Worm (Caenorhabditis elegans) whole organism, L1 larva: ENCODE results near the gene EGAP5.1.

ENCODE experiments used
- C04F5.9 ChIP-seq: sonication (generic microtip); optimal IDR thresholded peaks from 2 replicates; lab custom pipeline; 2016; ENCODE audit warnings: missing genetic modification characterization, missing compliant biosample characterization
- C34B4.2 ChIP-seq: sonication (generic microtip); optimal IDR thresholded peaks from 2 replicates; lab custom pipeline; 2017; ENCODE audit warnings: mild to moderate bottlenecking, missing genetic modification characterization, missing compliant biosample characterization
- aha-1 ChIP-seq: fragments of 150-350 bp; optimal IDR thresholded peaks from 2 replicates; lab custom pipeline; 2014; ENCODE audit warnings: missing biosample characterization, missing genetic modification characterization
- alr-1 ChIP-seq: fragments of 200-800 bp; sonication (Bioruptor generic); optimal IDR thresholded peaks from 2 replicates; lab custom pipeline; 2018; ENCODE audit warnings: borderline replicate concordance, mild to moderate bottlenecking, missing genetic modification characterization, missing compliant biosample characterization
- blmp-1 ChIP-seq: fragments of 150-350 bp; optimal IDR thresholded peaks from 2 replicates; lab custom pipeline; 2014; ENCODE audit warnings: missing biosample characterization, missing genetic modification characterization
- dpl-1 ChIP-seq, 3 experiments: fragments of 150-350 bp in 2 of 3; sonication (generic microtip) in 1 of 3; optimal IDR thresholded peaks; 2 replicates each; lab custom pipeline; 2014 to 2017; ENCODE audit warnings: missing biosample characterization in 3 of 3, missing genetic modification characterization in 3 of 3, missing genetic modification reagents in 3 of 3
- efl-1 ChIP-seq, 4 experiments: fragments of 150-350 bp; optimal IDR thresholded peaks in 3 of 4; peaks in 1 of 4; 1 replicate in 1 of 4; 2 replicates in 3 of 4; lab custom pipeline; 2014; ENCODE audit warnings: missing biosample characterization in 2 of 4, missing genetic modification characterization in 2 of 4, missing genetic modification reagents in 2 of 4
- egl-27 ChIP-seq, 2 experiments: fragments of 150-350 bp in 1 of 2; sonication (generic microtip); optimal IDR thresholded peaks; 3 replicates each; lab custom pipeline; 2017 to 2018; ENCODE audit warnings: missing biosample characterization in 2 of 2, missing genetic modification characterization in 2 of 2, missing genetic modification reagents in 2 of 2
- elt-3 ChIP-seq, 6 experiments: fragments of 150-350 bp in 1 of 6; sonication (generic microtip); optimal IDR thresholded peaks; 2 replicates each; lab custom pipeline; 2017 to 2018; ENCODE audit warnings: missing biosample characterization in 6 of 6, missing genetic modification characterization in 6 of 6, inconsistent platforms in 1 of 6
- fkh-10 ChIP-seq: sonication (generic microtip); optimal IDR thresholded peaks from 2 replicates; lab custom pipeline; 2017; ENCODE audit warnings: missing biosample characterization, missing genetic modification reagents, missing genetic modification characterization
- fkh-8 ChIP-seq: sonication (generic microtip); optimal IDR thresholded peaks from 2 replicates; lab custom pipeline; 2016; ENCODE audit warnings: mild to moderate bottlenecking, missing genetic modification characterization, missing compliant biosample characterization
- grh-1 ChIP-seq: fragments of 200-800 bp; sonication (Bioruptor generic); IDR thresholded peaks from 2 replicates; pipeline ENCODE4 v1.3.6; 2022; ENCODE audit warnings: missing genetic modification reagents, missing genetic modification characterization, missing compliant biosample characterization
- hlh-4 ChIP-seq: sonication (generic microtip); optimal IDR thresholded peaks from 2 replicates; lab custom pipeline; 2016; ENCODE audit warnings: mild to moderate bottlenecking, missing genetic modification characterization, missing compliant biosample characterization
- isw-1 ChIP-seq: fragments of 200-800 bp; sonication (Bioruptor generic); IDR thresholded peaks from 2 replicates; pipeline ENCODE4 v1.3.6; 2022; ENCODE audit warnings: missing genetic modification characterization, missing compliant biosample characterization
- lin-14 ChIP-seq: fragments of 200-800 bp; sonication (Bioruptor generic); optimal IDR thresholded peaks from 2 replicates; lab custom pipeline; 2018; ENCODE audit warnings: mild to moderate bottlenecking, missing genetic modification characterization, moderate library complexity, missing compliant biosample characterization
- lin-39 ChIP-seq: fragments of 150-350 bp; optimal IDR thresholded peaks from 2 replicates; lab custom pipeline; 2014; ENCODE audit warnings: missing biosample characterization, missing genetic modification reagents, missing genetic modification characterization
- lir-3 ChIP-seq: sonication (generic microtip); optimal IDR thresholded peaks from 2 replicates; lab custom pipeline; 2016; ENCODE audit warnings: mild to moderate bottlenecking, missing genetic modification characterization, moderate library complexity, missing compliant biosample characterization; ENCODE audit not compliant: poor library complexity
- lsy-2 ChIP-seq, 2 experiments: fragments of 150-350 bp; optimal IDR thresholded peaks; 2 replicates each; lab custom pipeline; 2014; ENCODE audit warnings: missing biosample characterization in 2 of 2, missing genetic modification characterization in 2 of 2
- mep-1 ChIP-seq: fragments of 150-350 bp; optimal IDR thresholded peaks from 2 replicates; lab custom pipeline; 2014; ENCODE audit warnings: missing biosample characterization, missing genetic modification characterization
- nhr-19 ChIP-seq: fragments of 200-800 bp; sonication (Bioruptor generic); conservative IDR thresholded peaks from 2 replicates; pipeline ENCODE4 v1.3.6; 2022; ENCODE audit warnings: missing genetic modification characterization, missing compliant biosample characterization
- nhr-20 ChIP-seq: sonication (generic microtip); optimal IDR thresholded peaks from 2 replicates; lab custom pipeline; 2016; ENCODE audit warnings: mild to moderate bottlenecking, missing genetic modification characterization, missing compliant biosample characterization
- nhr-237 ChIP-seq: fragments of 150-350 bp; optimal IDR thresholded peaks from 2 replicates; lab custom pipeline; 2014; ENCODE audit warnings: missing biosample characterization, missing genetic modification characterization
- nhr-47 ChIP-seq: sonication (generic microtip); optimal IDR thresholded peaks from 2 replicates; lab custom pipeline; 2016; ENCODE audit warnings: mild to moderate bottlenecking, missing genetic modification characterization, moderate library complexity, missing compliant biosample characterization
- nhr-71 ChIP-seq: sonication (generic microtip); optimal IDR thresholded peaks from 2 replicates; lab custom pipeline; 2016; ENCODE audit warnings: mild to moderate bottlenecking, missing genetic modification characterization, moderate library complexity, missing compliant biosample characterization
- nhr-77 ChIP-seq: fragments of 150-350 bp; optimal IDR thresholded peaks from 2 replicates; lab custom pipeline; 2014; ENCODE audit warnings: missing biosample characterization, missing genetic modification characterization
- nhr-84 ChIP-seq: sonication (generic microtip); optimal IDR thresholded peaks from 2 replicates; lab custom pipeline; 2017; ENCODE audit warnings: missing biosample characterization, missing genetic modification characterization
- nhr-85 ChIP-seq: sonication (generic microtip); peaks from one replicate; lab custom pipeline; 2016; ENCODE audit warnings: missing genetic modification characterization, inconsistent platforms, missing compliant biosample characterization
- nhr-90 ChIP-seq: sonication (generic microtip); optimal IDR thresholded peaks from 2 replicates; lab custom pipeline; 2016; ENCODE audit warnings: mild to moderate bottlenecking, missing genetic modification characterization, missing compliant biosample characterization; ENCODE audit not compliant: poor library complexity
- pag-3 ChIP-seq: sonication (generic microtip); optimal IDR thresholded peaks from 2 replicates; lab custom pipeline; 2017; ENCODE audit warnings: missing genetic modification characterization, mild to moderate bottlenecking, missing compliant biosample characterization, antibody characterized with exemption, borderline replicate concordance; ENCODE audit not compliant: insufficient read depth
- pqm-1 ChIP-seq: sonication (generic microtip); optimal IDR thresholded peaks from 3 replicates; lab custom pipeline; 2017; ENCODE audit warnings: missing biosample characterization, missing genetic modification characterization
- rnt-1 ChIP-seq: sonication (generic microtip); optimal IDR thresholded peaks from 2 replicates; lab custom pipeline; 2016; ENCODE audit warnings: mild to moderate bottlenecking, missing genetic modification characterization, moderate library complexity, missing compliant biosample characterization
- skn-1 ChIP-seq: fragments of 150-350 bp; optimal IDR thresholded peaks from 2 replicates; lab custom pipeline; 2014; ENCODE audit warnings: missing biosample characterization, missing genetic modification characterization
- snu-23 ChIP-seq: sonication (generic microtip); optimal IDR thresholded peaks from 2 replicates; lab custom pipeline; 2016; ENCODE audit warnings: missing genetic modification characterization, missing compliant biosample characterization
- sup-37 ChIP-seq: fragments of 200-800 bp; sonication (Bioruptor generic); optimal IDR thresholded peaks from 2 replicates; lab custom pipeline; 2018; ENCODE audit warnings: mild to moderate bottlenecking, missing genetic modification characterization, missing compliant biosample characterization
- swsn-7 ChIP-seq: sonication (generic microtip); optimal IDR thresholded peaks from 2 replicates; lab custom pipeline; 2016; ENCODE audit warnings: missing genetic modification characterization, missing compliant biosample characterization
- tbx-2 ChIP-seq: sonication (generic microtip); optimal IDR thresholded peaks from 2 replicates; lab custom pipeline; 2016; ENCODE audit warnings: missing genetic modification characterization, missing compliant biosample characterization
- unc-62 ChIP-seq: fragments of 150-350 bp; optimal IDR thresholded peaks from 2 replicates; lab custom pipeline; 2014; ENCODE audit warnings: missing biosample characterization, missing genetic modification reagents, missing genetic modification characterization
- unc-86 ChIP-seq: sonication (generic microtip); optimal IDR thresholded peaks from 2 replicates; lab custom pipeline; 2016; ENCODE audit warnings: missing genetic modification characterization, missing compliant biosample characterization
- unc-98 ChIP-seq: fragments of 200-800 bp; sonication (Bioruptor generic); IDR thresholded peaks from 2 replicates; pipeline ENCODE4 v1.3.6; 2022; ENCODE audit warnings: missing genetic modification characterization, missing compliant biosample characterization
- xbp-1 ChIP-seq: sonication (generic microtip); optimal IDR thresholded peaks from 2 replicates; lab custom pipeline; 2016; ENCODE audit warnings: missing genetic modification characterization, missing compliant biosample characterization
- zag-1 ChIP-seq: fragments of 150-350 bp; optimal IDR thresholded peaks from 2 replicates; lab custom pipeline; 2014; ENCODE audit warnings: missing biosample characterization, missing genetic modification characterization
- ztf-11 ChIP-seq, 2 experiments: sonication (generic microtip); optimal IDR thresholded peaks; 2 replicates each; lab custom pipeline; 2016 to 2017; ENCODE audit warnings: missing genetic modification characterization in 2 of 2, missing biosample characterization in 1 of 2, missing compliant biosample characterization in 1 of 2

EGAP5.1 gene

ce11 chrX:5207819-5208218, 45.0 kb downstream of the EGAP5.1 start:
- TF ChIP-seq lsy-2 (tag; optimal IDR thresholded peaks at IDR 0.05; lab: Kevin White, UChicago) (peak in 1 of 2 experiments; percentile 2), swsn-7 (tag; lab: Kevin White, UChicago) (no peak), nhr-20 (peak; percentile 9)

ce11 chrX:5208326-5208725, 45.5 kb downstream of the EGAP5.1 start:
- TF ChIP-seq rnt-1 (tag; lab: Kevin White, UChicago) (peak; percentile 25), pag-3 (tag; lab: Kevin White, UChicago) (peak; percentile 51), unc-62 (GFP tag; lab: Kevin White, UChicago) (no peak), nhr-71 (peak; percentile 31), efl-1 (optimal IDR thresholded peaks at IDR 0.05; lab: Kevin White, UChicago) (no peak), efl-1 (GFP tag; optimal IDR thresholded peaks at IDR 0.05 in 1 of 2; lab: Kevin White, UChicago) (no peak), isw-1 (GFP tag; lab: Robert Waterston, UW) (no peak), pqm-1 (no peak)
- TF ChIP-seq, all 84 proteins: peak for 3

- peak; percentile 73 for TF ChIP-seq nhr-85 (tag; lab: Kevin White, UChicago)
- peak; percentile 28 for TF ChIP-seq nhr-20
- TF ChIP-seq lin-14: peak; percentile 4
- TF ChIP-seq elt-3 (tag; optimal IDR thresholded peaks at IDR 0.05; lab: Kevin White, UChicago): peak in 2 of 6 experiments; percentile 50 to 63
- no peak for TF ChIP-seq mep-1 (tag; lab: Kevin White, UChicago)
- peak; percentile 73 for TF ChIP-seq blmp-1 (tag; lab: Kevin White, UChicago)
- no peak for TF ChIP-seq efl-1 (optimal IDR thresholded peaks at IDR 0.05; lab: Kevin White, UChicago)
- peak in 1 of 2 experiments; percentile 74 for TF ChIP-seq efl-1 (GFP tag; optimal IDR thresholded peaks at IDR 0.05 in 1 of 2; lab: Kevin White, UChicago)
- TF ChIP-seq alr-1 (tag; lab: Kevin White, UChicago): no peak
- TF ChIP-seq, all 84 proteins: peak for 6
Observed at ce11 chrX:5208831-5209230, 46.0 kb downstream of the EGAP5.1 start.

- peak; percentile 37 for TF ChIP-seq rnt-1 (tag; lab: Kevin White, UChicago)
- TF ChIP-seq unc-86 (tag; lab: Kevin White, UChicago): no peak
- TF ChIP-seq nhr-237: no peak
- TF ChIP-seq nhr-84 (tag; lab: Kevin White, UChicago): no peak
- peak; percentile 59; the same call in 1 of the 2 replicates for TF ChIP-seq nhr-19 (GFP tag; lab: Robert Waterston, UW)
- no peak for TF ChIP-seq nhr-77 (tag; lab: Kevin White, UChicago)
- TF ChIP-seq hlh-4: no peak
- peak; percentile 27 for TF ChIP-seq lir-3 (tag; lab: Kevin White, UChicago)
- no peak for TF ChIP-seq nhr-90 (tag; lab: Kevin White, UChicago)
- TF ChIP-seq swsn-7 (tag; lab: Kevin White, UChicago): peak; percentile 31
- peak; percentile 50 for TF ChIP-seq lin-14
- TF ChIP-seq C34B4.2: no peak
- peak; percentile 84 for TF ChIP-seq aha-1
- peak; percentile 76 for TF ChIP-seq nhr-71
- TF ChIP-seq lin-39 (tag; lab: Kevin White, UChicago): peak; percentile 19
- peak; percentile 16 for TF ChIP-seq tbx-2 (tag; lab: Kevin White, UChicago)
- TF ChIP-seq nhr-47: peak; percentile 4
- no peak for TF ChIP-seq elt-3 (tag; optimal IDR thresholded peaks at IDR 0.05; lab: Kevin White, UChicago)
- peak; percentile 18 for TF ChIP-seq nhr-20
- peak; percentile 20 for TF ChIP-seq snu-23
- TF ChIP-seq ztf-11 (tag; optimal IDR thresholded peaks at IDR 0.05; lab: Kevin White, UChicago): no peak
- TF ChIP-seq dpl-1 (GFP tag; optimal IDR thresholded peaks at IDR 0.05; lab: Kevin White, UChicago): no peak
- peak; percentile 44 for TF ChIP-seq nhr-85 (tag; lab: Kevin White, UChicago)
- TF ChIP-seq, all 84 proteins: peak for 13
Observed at ce11 chrX:5209429-5209828, 46.6 kb downstream of the EGAP5.1 start.

- TF ChIP-seq tbx-2 (tag; lab: Kevin White, UChicago): peak; percentile 53
- TF ChIP-seq lsy-2 (tag; optimal IDR thresholded peaks at IDR 0.05; lab: Kevin White, UChicago): peak; percentile 16 to 31
- TF ChIP-seq grh-1: no peak
- peak; percentile 12 for TF ChIP-seq sup-37 (GFP tag; lab: Kevin White, UChicago)
- no peak for TF ChIP-seq nhr-90 (tag; lab: Kevin White, UChicago)
- TF ChIP-seq lin-39 (tag; lab: Kevin White, UChicago): no peak
- TF ChIP-seq fkh-10 (GFP tag; lab: Kevin White, UChicago): peak; percentile 80
- no peak for TF ChIP-seq egl-27 (tag; optimal IDR thresholded peaks at IDR 0.05; lab: Kevin White, UChicago)
- TF ChIP-seq skn-1 (tag; lab: Kevin White, UChicago): peak; percentile 8
- peak; percentile 45 for TF ChIP-seq swsn-7 (tag; lab: Kevin White, UChicago)
- no peak for TF ChIP-seq zag-1 (tag; lab: Kevin White, UChicago)
- peak; percentile 53 for TF ChIP-seq nhr-71
- no peak for TF ChIP-seq elt-3 (tag; optimal IDR thresholded peaks at IDR 0.05; lab: Kevin White, UChicago)
- peak; percentile 2 for TF ChIP-seq fkh-8 (tag; lab: Kevin White, UChicago)
- TF ChIP-seq unc-98 (GFP tag; lab: Robert Waterston, UW): no peak
- TF ChIP-seq rnt-1 (tag; lab: Kevin White, UChicago): peak; percentile 34
- TF ChIP-seq C04F5.9: no peak
- TF ChIP-seq lin-14: peak; percentile 87
- no peak for TF ChIP-seq pqm-1
- no peak for TF ChIP-seq xbp-1
Observed at ce11 chrX:5210524-5210923, 47.7 kb downstream of the EGAP5.1 start.
